Worm (Caenorhabditis elegans) whole organism, early embryonic: ENCODE measurements around the gene W04H10.5.

Experiments
- B0310.2 ChIP-seq: sonication (generic microtip); optimal IDR thresholded peaks from 2 replicates; lab custom pipeline; 2016; ENCODE audit warnings: mild to moderate bottlenecking, missing genetic modification characterization, missing compliant biosample characterization
- F13C5.2 ChIP-seq: sonication (generic microtip); optimal IDR thresholded peaks from 2 replicates; lab custom pipeline; 2017; ENCODE audit warnings: mild to moderate bottlenecking, missing genetic modification characterization, inconsistent platforms, missing compliant biosample characterization
- aly-1 ChIP-seq: sonication (generic microtip); optimal IDR thresholded peaks from 2 replicates; lab custom pipeline; 2016; ENCODE audit warnings: missing genetic modification characterization, missing compliant biosample characterization
- ama-1 ChIP-seq: fragments of 150-350 bp; optimal IDR thresholded peaks from 2 replicates; lab custom pipeline; 2014
- ceh-36 ChIP-seq: sonication (generic microtip); optimal IDR thresholded peaks from 2 replicates; lab custom pipeline; 2016; ENCODE audit warnings: missing genetic modification characterization, inconsistent platforms, missing compliant biosample characterization
- ets-7 ChIP-seq: sonication (generic microtip); optimal IDR thresholded peaks from 2 replicates; lab custom pipeline; 2016; ENCODE audit warnings: missing genotype, missing genetic modification characterization, missing compliant biosample characterization
- flt-1 ChIP-seq: fragments of 200-800 bp; sonication (Bioruptor generic); IDR thresholded peaks from 2 replicates; pipeline ENCODE4 v1.3.6; 2022; ENCODE audit warnings: missing genetic modification characterization, missing compliant biosample characterization
- hmg-4 ChIP-seq: fragments of 200-800 bp; sonication (Bioruptor generic); optimal IDR thresholded peaks from 2 replicates; lab custom pipeline; 2018; ENCODE audit warnings: mild to moderate bottlenecking, missing genetic modification characterization, missing compliant biosample characterization
- hnd-1 ChIP-seq: sonication (generic microtip); optimal IDR thresholded peaks from 2 replicates; lab custom pipeline; 2016; ENCODE audit warnings: missing genetic modification characterization, missing compliant biosample characterization
- pes-1 ChIP-seq: fragments of 200-800 bp; sonication (Bioruptor generic); IDR thresholded peaks from 2 replicates; pipeline ENCODE4 v1.3.6; 2022; ENCODE audit warnings: missing genetic modification reagents, missing genetic modification characterization, missing compliant biosample characterization
- sea-1 ChIP-seq: fragments of 200-800 bp; sonication (Bioruptor generic); conservative IDR thresholded peaks from 2 replicates; pipeline ENCODE4 v1.3.6; 2022; ENCODE audit warnings: missing genetic modification characterization, missing compliant biosample characterization
- tbx-37 ChIP-seq: fragments of 200-800 bp; sonication (Bioruptor generic); conservative IDR thresholded peaks from 2 replicates; pipeline ENCODE4 v1.3.6; 2022; ENCODE audit warnings: missing genetic modification reagents, missing genetic modification characterization, missing compliant biosample characterization

DNA sequence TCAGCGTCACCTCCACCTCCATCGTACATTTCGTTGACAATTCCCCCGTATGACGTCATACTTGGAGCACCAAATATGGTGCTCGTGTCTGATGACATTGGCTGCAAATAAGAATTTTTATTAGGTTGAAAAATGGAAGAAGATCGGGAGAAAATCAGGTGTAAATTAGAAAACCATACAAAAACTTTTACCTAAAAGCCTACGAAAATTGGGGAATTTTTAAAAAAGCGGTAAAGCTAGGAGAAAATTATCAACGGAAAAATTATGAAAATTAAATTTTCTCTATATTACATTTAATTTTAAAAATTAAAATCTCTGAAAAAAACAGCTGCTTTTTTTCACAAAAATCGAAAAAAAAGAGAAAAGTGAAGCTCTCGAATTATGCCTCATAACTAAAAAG lies 18.3 kb downstream of the W04H10.5 start, which contains the start of gene T04B8.5:
- TF ChIP-seq ama-1 (lab: Kevin White, UChicago) = no peak
- no peak for TF ChIP-seq hmg-4 (GFP tag; lab: Kevin White, UChicago)
- TF ChIP-seq ceh-36 (tag; lab: Kevin White, UChicago) = no peak
- no peak for TF ChIP-seq flt-1
- no peak for TF ChIP-seq hnd-1 (tag; lab: Kevin White, UChicago)
- TF ChIP-seq pes-1 (GFP tag; lab: Robert Waterston, UW) = no peak
- no peak for TF ChIP-seq B0310.2 (tag; lab: Kevin White, UChicago)
- TF ChIP-seq tbx-37 (GFP tag; lab: Robert Waterston, UW) = no peak
- TF ChIP-seq sea-1 (GFP tag; lab: Robert Waterston, UW) = no peak
- no peak for TF ChIP-seq F13C5.2
- TF ChIP-seq aly-1 (tag; lab: Kevin White, UChicago) = no peak
- TF ChIP-seq ets-7 (tag; lab: Kevin White, UChicago) = no peak
